Fruit fly (Drosophila melanogaster): ENCODE measurements around the gene msb1l.

Gene msb1l

dm6 chr2L:19575626-19576298 lies 1.7 kb upstream of the msb1l start (continued):
- TF ChIP-seq vri (GFP tag; optimal IDR thresholded peaks at IDR 0.05): peak; percentile 89
- peak; percentile 99 for TF ChIP-seq CG32006 (GFP tag; optimal IDR thresholded peaks at IDR 0.05)
- TF ChIP-seq fd59A (GFP tag; optimal IDR thresholded peaks at IDR 0.05): peak; percentile 96
- peak; percentile 97 for TF ChIP-seq CG8119 (GFP tag; IDR thresholded peaks at IDR 0.05)
- peak; percentile 97 for TF ChIP-seq cyc (GFP tag; optimal IDR thresholded peaks at IDR 0.05)
- peak; percentile 96 for TF ChIP-seq achi (GFP tag; optimal IDR thresholded peaks at IDR 0.05)
- TF ChIP-seq fkh (GFP tag; optimal IDR thresholded peaks at IDR 0.05): peak; percentile 79
- TF ChIP-seq dac (GFP tag; optimal IDR thresholded peaks at IDR 0.05): peak; percentile 97
- TF ChIP-seq Ets96B (tag; optimal IDR thresholded peaks at IDR 0.05): peak; percentile 97
- TF ChIP-seq ss (GFP tag; optimal IDR thresholded peaks at IDR 0.05): peak; percentile 87 to 93
- TF ChIP-seq dsx (GFP tag; optimal IDR thresholded peaks at IDR 0.05; ENCODE audit: poor library complexity, severe bottlenecking): peak; percentile 89
- TF ChIP-seq salr (GFP tag; optimal IDR thresholded peaks at IDR 0.05): peak; percentile 92 to 98
- TF ChIP-seq CG34406 (GFP tag; optimal IDR thresholded peaks at IDR 0.05): peak; percentile 95
- peak; percentile 98 for TF ChIP-seq Sox14 (GFP tag; optimal IDR thresholded peaks at IDR 0.05)
- peak; percentile 97 for TF ChIP-seq Hr39 (GFP tag; optimal IDR thresholded peaks at IDR 0.05)
- TF ChIP-seq CG15336 (GFP tag; IDR thresholded peaks at IDR 0.05): peak; percentile 96
- TF ChIP-seq Blimp-1 (GFP tag; optimal IDR thresholded peaks at IDR 0.05): peak; percentile 93
- peak; percentile 97 for TF ChIP-seq CG10669 (GFP tag; optimal IDR thresholded peaks at IDR 0.05)
- peak; percentile 93 for TF ChIP-seq CG7368 (GFP tag; optimal IDR thresholded peaks at IDR 0.05)
- TF ChIP-seq CG6854 (GFP tag; optimal IDR thresholded peaks at IDR 0.05): peak; percentile 74
- TF ChIP-seq CG10631 (GFP tag; optimal IDR thresholded peaks at IDR 0.05): peak; percentile 98
- TF ChIP-seq CG3919 (GFP tag; optimal IDR thresholded peaks at IDR 0.05): peak; percentile 97
- peak; percentile 96 for TF ChIP-seq Smox (GFP tag; optimal IDR thresholded peaks at IDR 0.05)
- TF ChIP-seq lz (GFP tag; optimal IDR thresholded peaks at IDR 0.05): peak; percentile 97
- TF ChIP-seq eg (GFP tag; IDR thresholded peaks at IDR 0.05): peak; percentile 94
- peak; percentile 98 for TF ChIP-seq topi (GFP tag; optimal IDR thresholded peaks at IDR 0.05)
- TF ChIP-seq svp (GFP tag): peak; percentile 98

dm6 chr2L:19576299-19576971 lies 1.1 kb upstream of the msb1l start:
- no peak for TF ChIP-seq dac (GFP tag; optimal IDR thresholded peaks at IDR 0.05)
- TF ChIP-seq Eip75B (GFP tag; optimal IDR thresholded peaks at IDR 0.05): peak; percentile 22
- no peak for TF ChIP-seq CG6792 (GFP tag; optimal IDR thresholded peaks at IDR 0.05)
- no peak for TF ChIP-seq svp (GFP tag)
- peak; percentile 3 for TF ChIP-seq CG16779 (tag; optimal IDR thresholded peaks at IDR 0.05)
- peak; percentile 12 for TF ChIP-seq Blimp-1 (GFP tag; optimal IDR thresholded peaks at IDR 0.05)
- peak; percentile 32 for TF ChIP-seq fd85E (GFP tag; optimal IDR thresholded peaks at IDR 0.05)
- peak; percentile 1 for TF ChIP-seq Sox102F (GFP tag; optimal IDR thresholded peaks at IDR 0.05)
- peak; percentile 31 for TF ChIP-seq fd59A (GFP tag; optimal IDR thresholded peaks at IDR 0.05)
- peak; percentile 73 for TF ChIP-seq fkh (GFP tag; optimal IDR thresholded peaks at IDR 0.05)
- TF ChIP-seq eg (GFP tag; IDR thresholded peaks at IDR 0.05): 0 out of 3 replicates have a peak, but pooled peaks have one; percentile 33
- no peak for TF ChIP-seq spab (GFP tag; optimal IDR thresholded peaks at IDR 0.05)
- no peak for TF ChIP-seq CG9139 (GFP tag; optimal IDR thresholded peaks at IDR 0.05)
- TF ChIP-seq vri (GFP tag; optimal IDR thresholded peaks at IDR 0.05): no peak
- peak; percentile 3 for TF ChIP-seq CG6854 (GFP tag; optimal IDR thresholded peaks at IDR 0.05)
- TF ChIP-seq CG6163 (GFP tag; IDR thresholded peaks at IDR 0.05): peak; percentile 63; the same call in 2 of the 3 replicates
- TF ChIP-seq Eip78C (GFP tag): peak; percentile 87
- TF ChIP-seq ss (GFP tag; optimal IDR thresholded peaks at IDR 0.05): peak in 1 of 2 experiments; percentile 22
- no peak for TF ChIP-seq CG4318 (GFP tag; optimal IDR thresholded peaks at IDR 0.05)
- TF ChIP-seq CG32006 (GFP tag; optimal IDR thresholded peaks at IDR 0.05): peak; percentile 20

Data from whole organism, prepupa.